Worm (Caenorhabditis elegans) whole organism, young adult: ENCODE data around the gene F49H12.4.
A peak's percentile ranks its signal among the peaks of the same experiment; 100 is the strongest.
"Not testable (repeated sequence)": the region's sequence is repeated elsewhere in the genome, so short reads cannot be mapped to it uniquely, and the experiment has no call there.

Source experiments
- C06A6.2 ChIP-seq: fragments of 200-800 bp; sonication (Bioruptor generic); conservative IDR thresholded peaks from 2 replicates; pipeline ENCODE4 v1.3.6; 2022; ENCODE audit warnings: missing genetic modification characterization, missing compliant biosample characterization
- C17E4.6 ChIP-seq: fragments of 200-800 bp; sonication (Bioruptor generic); IDR thresholded peaks from 2 replicates; pipeline ENCODE4 v1.3.6; 2022; ENCODE audit warnings: missing genetic modification reagents, missing genetic modification characterization, missing compliant biosample characterization
- F23B12.7 ChIP-seq: sonication (generic microtip); optimal IDR thresholded peaks from 2 replicates; lab custom pipeline; 2017; ENCODE audit warnings: missing genetic modification characterization, mild to moderate bottlenecking, missing compliant biosample characterization, antibody characterized with exemption, moderate library complexity; ENCODE audit not compliant: insufficient read depth
- F39B2.1 ChIP-seq: fragments of 200-800 bp; sonication (Bioruptor generic); IDR thresholded peaks from 2 replicates; pipeline ENCODE4 v1.3.6; 2022; ENCODE audit warnings: missing genetic modification reagents, missing genetic modification characterization, missing compliant biosample characterization
- K11D2.4 ChIP-seq: fragments of 200-800 bp; sonication (Bioruptor generic); IDR thresholded peaks from 2 replicates; pipeline ENCODE4 v1.3.6; 2022; ENCODE audit warnings: missing genetic modification reagents, missing genetic modification characterization, missing compliant biosample characterization
- T26A5.8 ChIP-seq: sonication (generic microtip); optimal IDR thresholded peaks from 2 replicates; lab custom pipeline; 2016; ENCODE audit warnings: missing genetic modification characterization, missing compliant biosample characterization
- Y53F4B.3 ChIP-seq: fragments of 200-800 bp; sonication (Bioruptor generic); IDR thresholded peaks from 2 replicates; pipeline ENCODE4 v1.3.6; 2022; ENCODE audit warnings: missing genetic modification reagents, missing genetic modification characterization, missing compliant biosample characterization
- Y79H2A.3 ChIP-seq: fragments of 200-800 bp; sonication (Bioruptor generic); conservative IDR thresholded peaks from 2 replicates; pipeline ENCODE4 v1.3.6; 2022; ENCODE audit warnings: missing genetic modification reagents, missing genetic modification characterization, missing compliant biosample characterization
- Y95B8A.8 ChIP-seq: fragments of 200-800 bp; sonication (Bioruptor generic); IDR thresholded peaks from 2 replicates; pipeline ENCODE4 v1.3.6; 2022; ENCODE audit warnings: missing genetic modification reagents, missing genetic modification characterization, missing compliant biosample characterization
- ZK185.1 ChIP-seq: sonication (generic microtip); optimal IDR thresholded peaks from 2 replicates; lab custom pipeline; 2016; ENCODE audit warnings: mild to moderate bottlenecking, missing genetic modification characterization, missing compliant biosample characterization; ENCODE audit not compliant: poor library complexity, severe bottlenecking
- aptf-2 ChIP-seq: fragments of 200-800 bp; sonication (Bioruptor generic); conservative IDR thresholded peaks from 2 replicates; pipeline ENCODE4 v1.3.6; 2022; ENCODE audit warnings: missing genetic modification reagents, missing genetic modification characterization, missing compliant biosample characterization
- attf-3 ChIP-seq: fragments of 200-800 bp; sonication (Bioruptor generic); conservative IDR thresholded peaks from 2 replicates; pipeline ENCODE4 v1.3.6; 2022; ENCODE audit warnings: missing genetic modification reagents, missing genetic modification characterization, missing compliant biosample characterization
- attf-6 ChIP-seq: fragments of 200-800 bp; sonication (Bioruptor generic); IDR thresholded peaks from 2 replicates; pipeline ENCODE4 v1.3.6; 2022; ENCODE audit warnings: missing genetic modification reagents, missing genetic modification characterization, missing compliant biosample characterization
- bed-2 ChIP-seq: fragments of 200-800 bp; sonication (Bioruptor generic); IDR thresholded peaks from 2 replicates; pipeline ENCODE4 v1.3.6; 2022; ENCODE audit warnings: missing genetic modification reagents, missing genetic modification characterization, missing compliant biosample characterization
- cebp-1 ChIP-seq, 2 experiments: fragments of 200-800 bp in 1 of 2; sonication (Bioruptor generic) in 1 of 2; sonication (generic microtip) in 1 of 2; IDR thresholded peaks in 1 of 2; optimal IDR thresholded peaks in 1 of 2; 2 replicates each; pipeline versions ENCODE4 v1.3.6 to Lab custom; 2017 to 2022; ENCODE audit warnings: missing compliant biosample characterization in 2 of 2, missing genetic modification characterization in 2 of 2, mild to moderate bottlenecking in 1 of 2, missing genetic modification reagents in 1 of 2, moderate library complexity in 1 of 2
- ceh-40 ChIP-seq: fragments of 200-800 bp; sonication (Bioruptor generic); IDR thresholded peaks from 2 replicates; pipeline ENCODE4 v1.3.6; 2022; ENCODE audit warnings: missing genetic modification characterization, missing compliant biosample characterization
- dpff-1 ChIP-seq: sonication (generic microtip); optimal IDR thresholded peaks from 2 replicates; lab custom pipeline; 2017; ENCODE audit warnings: mild to moderate bottlenecking, missing genetic modification characterization, missing compliant biosample characterization
- egl-44 ChIP-seq: fragments of 200-800 bp; sonication (Bioruptor generic); IDR thresholded peaks from 2 replicates; pipeline ENCODE4 v1.3.6; 2022; ENCODE audit warnings: missing genetic modification reagents, missing genetic modification characterization, missing compliant biosample characterization
- egrh-3 ChIP-seq: fragments of 200-800 bp; sonication (Bioruptor generic); IDR thresholded peaks from 2 replicates; pipeline ENCODE4 v1.3.6; 2022; ENCODE audit warnings: missing genetic modification reagents, missing genetic modification characterization, missing compliant biosample characterization
- ekl-4 ChIP-seq: fragments of 200-800 bp; sonication (Bioruptor generic); IDR thresholded peaks from 2 replicates; pipeline ENCODE4 v1.3.6; 2022; ENCODE audit warnings: missing genetic modification reagents, missing genetic modification characterization, missing compliant biosample characterization
- ets-4 ChIP-seq: fragments of 200-800 bp; sonication (Bioruptor generic); optimal IDR thresholded peaks from 2 replicates; lab custom pipeline; 2018; ENCODE audit warnings: mild to moderate bottlenecking, missing genetic modification characterization, missing compliant biosample characterization
- fkh-3 ChIP-seq: sonication (generic microtip); optimal IDR thresholded peaks from 2 replicates; lab custom pipeline; 2016; ENCODE audit warnings: mild to moderate bottlenecking, missing genetic modification characterization, missing compliant biosample characterization
- hlh-26 ChIP-seq: fragments of 200-800 bp; sonication (Bioruptor generic); conservative IDR thresholded peaks from 2 replicates; pipeline ENCODE4 v1.3.6; 2022; ENCODE audit warnings: missing genetic modification reagents, missing genetic modification characterization, missing compliant biosample characterization
- hmg-1.2 ChIP-seq: fragments of 200-800 bp; sonication (Bioruptor generic); IDR thresholded peaks from 2 replicates; pipeline ENCODE4 v1.3.6; 2022; ENCODE audit warnings: missing genetic modification reagents, missing genetic modification characterization, missing compliant biosample characterization
- madf-6 ChIP-seq: fragments of 200-800 bp; sonication (Bioruptor generic); IDR thresholded peaks from 2 replicates; pipeline ENCODE4 v1.3.6; 2022; ENCODE audit warnings: missing genetic modification reagents, missing genetic modification characterization, missing compliant biosample characterization
- mxl-1 ChIP-seq: sonication (generic microtip); optimal IDR thresholded peaks from 2 replicates; lab custom pipeline; 2016; ENCODE audit warnings: missing genetic modification characterization, missing compliant biosample characterization
- nfya-2 ChIP-seq: fragments of 200-800 bp; sonication (Bioruptor generic); IDR thresholded peaks from 2 replicates; pipeline ENCODE4 v1.3.6; 2022; ENCODE audit warnings: missing genetic modification reagents, missing genetic modification characterization, missing compliant biosample characterization
- nhr-120 ChIP-seq: fragments of 200-800 bp; sonication (Bioruptor generic); IDR thresholded peaks from 2 replicates; pipeline ENCODE4 v1.3.6; 2022; ENCODE audit warnings: missing genetic modification characterization, missing compliant biosample characterization
- nhr-80 ChIP-seq: sonication (generic microtip); optimal IDR thresholded peaks from 2 replicates; lab custom pipeline; 2016; ENCODE audit warnings: missing genetic modification characterization, missing compliant biosample characterization
- pbrm-1 ChIP-seq: fragments of 200-800 bp; sonication (Bioruptor generic); IDR thresholded peaks from 2 replicates; pipeline ENCODE4 v1.3.6; 2022; ENCODE audit warnings: missing genetic modification reagents, missing genetic modification characterization, missing compliant biosample characterization
- sea-2 ChIP-seq: fragments of 200-800 bp; sonication (Bioruptor generic); IDR thresholded peaks from 2 replicates; pipeline ENCODE4 v1.3.6; 2022; ENCODE audit warnings: missing genetic modification characterization, missing compliant biosample characterization
- snpc-1.1 ChIP-seq: sonication (generic microtip); optimal IDR thresholded peaks from 2 replicates; lab custom pipeline; 2017; ENCODE audit warnings: missing genetic modification characterization, mild to moderate bottlenecking, missing compliant biosample characterization, antibody characterized with exemption, moderate library complexity, missing genotype, missing genetic modification reagents; ENCODE audit not compliant: insufficient read depth
- snpc-1.3 ChIP-seq: sonication (generic microtip); optimal IDR thresholded peaks from 2 replicates; lab custom pipeline; 2017; ENCODE audit warnings: missing genetic modification characterization, mild to moderate bottlenecking, missing compliant biosample characterization, antibody characterized with exemption, moderate library complexity, missing genotype, missing genetic modification reagents; ENCODE audit not compliant: insufficient read depth
- xnd-1 ChIP-seq: sonication (generic microtip); optimal IDR thresholded peaks from 2 replicates; lab custom pipeline; 2016; ENCODE audit warnings: missing genotype, missing genetic modification reagents, missing genetic modification characterization, missing compliant biosample characterization
- zim-3 ChIP-seq: sonication (generic microtip); optimal IDR thresholded peaks from 2 replicates; lab custom pipeline; 2017; ENCODE audit warnings: mild to moderate bottlenecking, missing genetic modification characterization, moderate library complexity, missing compliant biosample characterization
- ztf-18 ChIP-seq: sonication (generic microtip); optimal IDR thresholded peaks from 2 replicates; lab custom pipeline; 2016; ENCODE audit warnings: missing genotype, mild to moderate bottlenecking, missing genetic modification characterization, missing compliant biosample characterization
- ztf-28 ChIP-seq: fragments of 200-800 bp; sonication (Bioruptor generic); IDR thresholded peaks from 2 replicates; pipeline ENCODE4 v1.3.6; 2022; ENCODE audit warnings: missing genetic modification reagents, missing genetic modification characterization, missing compliant biosample characterization
- ztf-6 ChIP-seq: fragments of 200-800 bp; sonication (Bioruptor generic); IDR thresholded peaks from 2 replicates; pipeline ENCODE4 v1.3.6; 2022; ENCODE audit warnings: missing genetic modification reagents, missing genetic modification characterization, missing compliant biosample characterization

F49H12.4 gene

DNA sequence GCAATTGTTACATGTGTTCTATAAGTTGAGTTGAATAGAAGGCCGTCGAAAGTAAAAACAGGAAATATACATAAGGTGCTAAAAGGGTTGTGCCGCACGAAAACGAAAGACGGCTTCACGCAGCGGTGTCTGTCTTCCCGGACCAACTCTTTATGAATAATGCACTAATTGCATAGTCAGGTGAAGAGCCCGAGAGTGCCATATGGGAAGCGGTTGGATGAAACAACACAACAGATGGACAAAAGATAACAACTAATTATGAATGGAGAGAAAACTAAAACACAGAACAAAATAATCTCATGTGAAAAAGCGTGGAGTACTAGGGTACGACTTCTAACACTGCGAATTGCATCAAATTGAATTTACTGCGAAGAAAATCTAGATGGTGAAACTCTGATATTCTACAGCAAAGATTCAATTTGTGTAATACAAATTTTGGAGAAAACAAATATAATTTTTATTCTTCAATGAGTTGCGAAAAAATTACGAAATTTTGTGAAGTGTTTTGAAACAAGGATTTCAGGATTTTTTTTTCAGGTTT is 30.7 kb upstream of the F49H12.4 start:
- TF ChIP-seq Y95B8A.8 (no peak), hmg-1.2 (GFP tag; lab: Robert Waterston, UW) (no peak), aptf-2 (GFP tag; lab: Robert Waterston, UW) (no peak), ceh-40 (GFP tag; lab: Robert Waterston, UW) (no peak), attf-6 (GFP tag; lab: Robert Waterston, UW) (no peak), ztf-28 (GFP tag; lab: Robert Waterston, UW) (no peak), nhr-80 (tag; lab: Kevin White, UChicago) (no peak), ztf-6 (GFP tag; lab: Robert Waterston, UW) (no peak), T26A5.8 (tag; lab: Kevin White, UChicago) (no peak), sea-2 (GFP tag; lab: Robert Waterston, UW) (no peak), dpff-1 (tag; lab: Kevin White, UChicago) (no peak), ZK185.1 (tag; lab: Kevin White, UChicago) (no peak), cebp-1 (GFP tag; IDR thresholded peaks at IDR 0.05; lab: Robert Waterston, UW) (no peak), cebp-1 (tag; optimal IDR thresholded peaks at IDR 0.05; lab: Kevin White, UChicago) (no peak), snpc-1.1 (tag; lab: Kevin White, UChicago) (no peak), ekl-4 (GFP tag; lab: Robert Waterston, UW) (no peak), xnd-1 (tag; lab: Kevin White, UChicago) (no peak)
- TF ChIP-seq, all 124 proteins: peak for 0

ce11 chrX:2050212-2050611 is 29.4 kb upstream of the F49H12.4 start:
- TF ChIP-seq ztf-18 (tag; lab: Kevin White, UChicago), result no peak
- TF ChIP-seq snpc-1.3 (tag; lab: Kevin White, UChicago), result no peak
- TF ChIP-seq ets-4 (GFP tag; lab: Kevin White, UChicago), result no peak
- TF ChIP-seq C06A6.2 (GFP tag; lab: Robert Waterston, UW), result no peak
- no peak for TF ChIP-seq egrh-3 (GFP tag; lab: Robert Waterston, UW)
- TF ChIP-seq F23B12.7 (tag; lab: Kevin White, UChicago), result no peak

DNA sequence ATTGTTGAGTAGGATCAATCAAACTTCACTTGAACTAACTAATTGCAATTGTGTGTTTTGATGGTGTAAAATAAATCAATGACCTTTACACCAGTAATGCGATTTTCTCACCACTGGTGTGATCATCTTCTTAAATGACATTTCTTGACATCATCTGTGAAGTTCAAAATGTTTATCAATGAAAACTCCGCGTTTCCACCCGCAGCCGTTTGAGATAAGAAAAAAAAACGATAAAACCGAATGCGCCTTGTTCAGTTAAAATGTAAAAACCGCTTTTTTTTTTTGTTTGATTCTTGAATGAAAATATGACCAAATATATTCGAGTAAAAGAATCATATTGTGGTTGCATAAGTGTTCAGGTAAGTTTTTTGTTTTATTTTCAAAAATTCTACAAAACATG is 28.0 kb upstream of the F49H12.4 start, which contains the start of gene Y102A11A.1:
Y102A11A.1 (plus strand) TSS at position 223 of the 400 bp plus-strand sequence.
- TF ChIP-seq zim-3 (no peak), hlh-26 (GFP tag; lab: Robert Waterston, UW) (no peak), egl-44 (GFP tag; lab: Robert Waterston, UW) (no peak), mxl-1 (no peak), nhr-80 (tag; lab: Kevin White, UChicago) (peak; percentile 39), nfya-2 (GFP tag; lab: Robert Waterston, UW) (no peak), fkh-3 (no peak)

DNA sequence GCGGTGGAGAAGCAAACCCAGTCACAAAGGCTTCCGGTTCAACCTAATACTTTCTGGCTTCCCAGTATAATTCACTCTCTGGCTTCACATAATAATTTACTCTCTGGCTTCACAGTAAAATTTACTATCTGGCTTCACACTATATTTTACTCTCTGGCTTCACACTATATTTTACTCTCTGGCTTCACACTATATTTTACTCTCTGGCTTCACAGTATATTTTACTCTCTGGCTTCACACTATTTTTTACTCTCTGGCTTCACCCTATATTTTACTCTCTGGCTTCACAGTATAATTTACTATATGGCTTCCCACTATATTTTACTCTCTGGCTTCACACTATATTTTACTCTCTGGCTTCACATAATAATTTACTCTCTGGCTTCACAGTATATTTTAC is 22.8 kb upstream of the F49H12.4 start:
- TF ChIP-seq egrh-3 (GFP tag; lab: Robert Waterston, UW) (peak; percentile 90), Y53F4B.3 (GFP tag; lab: Robert Waterston, UW) (peak; percentile 61; the same call in 1 of the 2 replicates)
- TF ChIP-seq, all 124 proteins: peak for 2; not testable (repeated sequence) for 122

- peak; percentile 96 for TF ChIP-seq egrh-3 (GFP tag; lab: Robert Waterston, UW)
- peak; percentile 42; the same call in 1 of the 2 replicates for TF ChIP-seq C17E4.6
- peak; percentile 72 for TF ChIP-seq attf-3 (GFP tag; lab: Robert Waterston, UW)
- TF ChIP-seq sea-2 (GFP tag; lab: Robert Waterston, UW), result peak; percentile 56; the same call in 1 of the 2 replicates
- peak; percentile 88 for TF ChIP-seq ztf-28 (GFP tag; lab: Robert Waterston, UW)
- peak; percentile 94; the same call in 1 of the 2 replicates for TF ChIP-seq Y79H2A.3 (GFP tag; lab: Robert Waterston, UW)
- TF ChIP-seq cebp-1 (GFP tag; IDR thresholded peaks at IDR 0.05; lab: Robert Waterston, UW), result peak; percentile 76
- TF ChIP-seq cebp-1 (tag; optimal IDR thresholded peaks at IDR 0.05; lab: Kevin White, UChicago), result not testable (repeated sequence)
- TF ChIP-seq bed-2, result 0 out of 2 replicates have a peak, but pooled peaks have one; percentile 57
- peak; percentile 54; the same call in 1 of the 2 replicates for TF ChIP-seq K11D2.4
- peak; percentile 94 for TF ChIP-seq F39B2.1 (GFP tag; lab: Robert Waterston, UW)
- TF ChIP-seq nhr-120 (GFP tag; lab: Robert Waterston, UW), result peak; percentile 87; the same call in 1 of the 2 replicates
- TF ChIP-seq pbrm-1 (GFP tag; lab: Robert Waterston, UW), result peak; percentile 96
- TF ChIP-seq Y95B8A.8, result peak; percentile 97
- TF ChIP-seq madf-6, result peak; percentile 91
- peak; percentile 88 for TF ChIP-seq nfya-2 (GFP tag; lab: Robert Waterston, UW)
Observed at ce11 chrX:2057828-2058418, 21.7 kb upstream of the F49H12.4 start.
